Fruit fly (Drosophila melanogaster): ENCODE results near the gene PNUTS.
A peak's percentile ranks its signal among the peaks of the same experiment; 100 is the strongest.

PNUTS gene

dm6 chr2L:827516-828362 is 42.5 kb upstream of the PNUTS start (continued):
- TF ChIP-seq sr (GFP tag; IDR thresholded peaks at IDR 0.05) (no peak), lola (GFP tag; optimal IDR thresholded peaks at IDR 0.05) (peak in 1 of 3 experiments; percentile 41), CG6813 (GFP tag; optimal IDR thresholded peaks at IDR 0.05) (no peak), CG5245 (GFP tag; optimal IDR thresholded peaks at IDR 0.05) (peak; percentile 19), pnt (GFP tag; optimal IDR thresholded peaks at IDR 0.05) (no peak)

- TF ChIP-seq CG3281 (GFP tag; optimal IDR thresholded peaks at IDR 0.05) = no peak
- no peak for TF ChIP-seq CG1832 (GFP tag; optimal IDR thresholded peaks at IDR 0.05)
- TF ChIP-seq NC2β (GFP tag; optimal IDR thresholded peaks at IDR 0.05) = peak; percentile 47
- TF ChIP-seq CG1024 (GFP tag; IDR thresholded peaks at IDR 0.05) = peak; percentile 67
- no peak for TF ChIP-seq repo (GFP tag; optimal IDR thresholded peaks at IDR 0.05)
- no peak for TF ChIP-seq CG12942 (GFP tag; optimal IDR thresholded peaks at IDR 0.05)
- no peak for TF ChIP-seq fd102C (GFP tag; optimal IDR thresholded peaks at IDR 0.05)
- TF ChIP-seq corto (GFP tag; optimal IDR thresholded peaks at IDR 0.05) = no peak
- no peak for TF ChIP-seq Doc2 (GFP tag; IDR thresholded peaks at IDR 0.05)
- peak; percentile 19 for TF ChIP-seq Atf3 (GFP tag; optimal IDR thresholded peaks at IDR 0.05)
- TF ChIP-seq tll (GFP tag; optimal IDR thresholded peaks at IDR 0.05) = no peak
- TF ChIP-seq CG2199 (GFP tag; IDR thresholded peaks at IDR 0.05) = no peak
- no peak for TF ChIP-seq cwo (GFP tag; optimal IDR thresholded peaks at IDR 0.05)
- no peak for TF ChIP-seq HmgD (GFP tag; optimal IDR thresholded peaks at IDR 0.05)
- no peak for TF ChIP-seq CG8478 (optimal IDR thresholded peaks at IDR 0.05)
- TF ChIP-seq knrl (GFP tag; IDR thresholded peaks at IDR 0.05; ENCODE audit: partially characterized antibody) = no peak
- TF ChIP-seq NFAT (GFP tag; IDR thresholded peaks at IDR 0.05) = no peak
- no peak for TF ChIP-seq pb (GFP tag; optimal IDR thresholded peaks at IDR 0.05)
- TF ChIP-seq sug (tag; optimal IDR thresholded peaks at IDR 0.05) = no peak
- TF ChIP-seq Optix (GFP tag; IDR thresholded peaks at IDR 0.05) = peak; percentile 56; the same call in 1 of the 3 replicates
- TF ChIP-seq Ssrp (tag; optimal IDR thresholded peaks at IDR 0.05) = no peak
- no peak for TF ChIP-seq CG4328 (GFP tag; optimal IDR thresholded peaks at IDR 0.05)
- no peak for TF ChIP-seq Tbp (GFP tag; optimal IDR thresholded peaks at IDR 0.05)
- no peak for TF ChIP-seq ham (GFP tag; IDR thresholded peaks at IDR 0.05)
- no peak for TF ChIP-seq abd-A (tag; optimal IDR thresholded peaks at IDR 0.05)
- no peak for TF ChIP-seq lola (GFP tag; optimal IDR thresholded peaks at IDR 0.05)
- TF ChIP-seq sna (GFP tag; IDR thresholded peaks at IDR 0.05; ENCODE audit: partially characterized antibody) = no peak
- no peak for TF ChIP-seq HHEX (GFP tag; optimal IDR thresholded peaks at IDR 0.05)
- no peak for TF ChIP-seq HLH4C (GFP tag; IDR thresholded peaks at IDR 0.05; ENCODE audit: partially characterized antibody)
- TF ChIP-seq CG17186 (GFP tag; optimal IDR thresholded peaks at IDR 0.05) = no peak
- no peak for TF ChIP-seq pfk (GFP tag; optimal IDR thresholded peaks at IDR 0.05)
- TF ChIP-seq CG11456 (GFP tag; IDR thresholded peaks at IDR 0.05) = 0 out of 3 replicates have a peak, but pooled peaks have one; percentile 37
- TF ChIP-seq CG11247 (GFP tag; IDR thresholded peaks at IDR 0.05) = no peak
- TF ChIP-seq CG13123 (GFP tag; optimal IDR thresholded peaks at IDR 0.05) = no peak
- TF ChIP-seq CG11093 (GFP tag; IDR thresholded peaks at IDR 0.05) = no peak
- peak; percentile 38 for TF ChIP-seq CG30403 (GFP tag; optimal IDR thresholded peaks at IDR 0.05)
- TF ChIP-seq CG18476 (GFP tag; optimal IDR thresholded peaks at IDR 0.05) = no peak
- TF ChIP-seq yki (optimal IDR thresholded peaks at IDR 0.05) = no peak
- TF ChIP-seq hb (GFP tag; IDR thresholded peaks at IDR 0.05; ENCODE audit: partially characterized antibody) = no peak
- peak; percentile 28 for TF ChIP-seq Dip3 (GFP tag; optimal IDR thresholded peaks at IDR 0.05)
- 0 out of 2 replicates have a peak, but pooled peaks have one; percentile 9 for TF ChIP-seq Ptx1 (GFP tag; IDR thresholded peaks at IDR 0.05)
- TF ChIP-seq CG1603 (tag; optimal IDR thresholded peaks at IDR 0.05) = peak; percentile 80
- no peak for TF ChIP-seq Jarid2 (GFP tag; optimal IDR thresholded peaks at IDR 0.05)
- TF ChIP-seq pita (GFP tag; optimal IDR thresholded peaks at IDR 0.05) = no peak
These were observed 32.3 kb upstream of the PNUTS start for dm6 chr2L:837989-838388.

Measured in whole organism, embryonic.